Fruit fly (Drosophila melanogaster) whole organism, embryonic: Measurements from ENCODE around the gene Vps52.
A peak's percentile ranks its signal among the peaks of the same experiment; 100 is the strongest.

Source experiments
- Ada2b ChIP-seq: fragments of 200-800 bp; sonication (Bioruptor generic); IDR thresholded peaks from 2 replicates; pipeline ENCODE4 v1.3.6; 2022; ENCODE audit warnings: missing biosample characterization, missing genetic modification characterization
- CG10959 ChIP-seq: fragments of 200-800 bp; sonication (Bioruptor generic); IDR thresholded peaks from 2 replicates; pipeline ENCODE4 v1.3.6; 2022; ENCODE audit warnings: missing biosample characterization, missing genetic modification characterization
- CG11723 ChIP-seq: fragments of 200-800 bp; sonication (Bioruptor generic); optimal IDR thresholded peaks from 2 replicates; lab custom pipeline; 2017; ENCODE audit warnings: missing biosample characterization, mild to moderate bottlenecking, missing genetic modification characterization
- CG12071 ChIP-seq: fragments of 200-800 bp; sonication (Bioruptor generic); optimal IDR thresholded peaks from 3 replicates; lab custom pipeline; 2018; ENCODE audit warnings: missing biosample characterization, mild to moderate bottlenecking, missing genetic modification characterization
- CG12769 ChIP-seq: fragments of 200-800 bp; sonication (Bioruptor generic); optimal IDR thresholded peaks from 2 replicates; lab custom pipeline; 2019; ENCODE audit warnings: missing biosample characterization, mild to moderate bottlenecking, missing genetic modification characterization, moderate library complexity
- CG14710 ChIP-seq: fragments of 200-800 bp; sonication (Bioruptor generic); optimal IDR thresholded peaks from 3 replicates; lab custom pipeline; 2019; ENCODE audit warnings: missing biosample characterization, mild to moderate bottlenecking, missing genetic modification characterization, moderate library complexity
- CG16815 ChIP-seq: fragments of 200-800 bp; sonication (Bioruptor generic); optimal IDR thresholded peaks from 3 replicates; lab custom pipeline; 2017; ENCODE audit warnings: missing biosample characterization, mild to moderate bottlenecking, missing genetic modification characterization
- CG17186 ChIP-seq: fragments of 200-800 bp; sonication (Bioruptor generic); optimal IDR thresholded peaks from 3 replicates; lab custom pipeline; 2017; ENCODE audit warnings: missing biosample characterization, missing genetic modification reagents, missing genetic modification characterization
- CG18011 ChIP-seq: fragments of 200-800 bp; sonication (Bioruptor generic); optimal IDR thresholded peaks from 2 replicates; lab custom pipeline; 2017; ENCODE audit warnings: missing biosample characterization, missing genetic modification characterization, mild to moderate bottlenecking, moderate library complexity, missing genotype
- CG18262 ChIP-seq: fragments of 200-800 bp; optimal IDR thresholded peaks from 3 replicates; lab custom pipeline; 2019; ENCODE audit warnings: missing biosample characterization, mild to moderate bottlenecking, missing genetic modification characterization, moderate library complexity
- CG2129 ChIP-seq: fragments of 200-800 bp; sonication (Bioruptor generic); IDR thresholded peaks from 2 replicates; pipeline ENCODE4 v1.3.6; 2022; ENCODE audit warnings: missing biosample characterization, missing genetic modification characterization; ENCODE audit not compliant: partially characterized antibody
- CG3838 ChIP-seq: fragments of 200-800 bp; sonication (Bioruptor generic); optimal IDR thresholded peaks from 3 replicates; lab custom pipeline; 2016; ENCODE audit warnings: missing biosample characterization, missing genetic modification characterization
- CG4404 ChIP-seq: fragments of 200-800 bp; sonication (Bioruptor generic); IDR thresholded peaks from 2 replicates; pipeline ENCODE4 v1.3.6; 2022; ENCODE audit warnings: missing biosample characterization, missing genetic modification characterization
- CG6689 ChIP-seq: fragments of 200-800 bp; sonication (Bioruptor generic); IDR thresholded peaks from 2 replicates; pipeline ENCODE4 v1.3.6; 2022; ENCODE audit warnings: missing biosample characterization, missing genetic modification characterization
- CG6854 ChIP-seq: fragments of 200-800 bp; sonication (Bioruptor generic); optimal IDR thresholded peaks from 3 replicates; lab custom pipeline; 2017; ENCODE audit warnings: missing biosample characterization, mild to moderate bottlenecking, missing genetic modification characterization
- CG8388 ChIP-seq: fragments of 200-800 bp; sonication (Bioruptor generic); optimal IDR thresholded peaks from 2 replicates; lab custom pipeline; 2019; ENCODE audit warnings: missing biosample characterization, mild to moderate bottlenecking, missing genetic modification characterization, moderate library complexity
- CG8765 ChIP-seq: fragments of 200-800 bp; sonication (Bioruptor generic); IDR thresholded peaks from 2 replicates; pipeline ENCODE4 v1.3.6; 2022; ENCODE audit warnings: missing biosample characterization, missing genetic modification characterization
- Chrac-16 ChIP-seq: fragments of 200-800 bp; sonication (Bioruptor generic); optimal IDR thresholded peaks from 3 replicates; lab custom pipeline; 2016; ENCODE audit warnings: missing biosample characterization, missing genetic modification characterization
- CkIIα-i1 ChIP-seq: fragments of 200-800 bp; sonication (Bioruptor generic); IDR thresholded peaks from 2 replicates; pipeline ENCODE4 v1.3.6; 2022; ENCODE audit warnings: missing biosample characterization, missing genetic modification characterization
- D ChIP-seq, 2 experiments: fragments of 200-800 bp in 1 of 2; fragments of >200 bp in 1 of 2; sonication (Bioruptor generic) in 1 of 2; optimal IDR thresholded peaks; 2 replicates in 1 of 2; 3 replicates in 1 of 2; lab custom pipeline; 2017; ENCODE audit warnings: mild to moderate bottlenecking in 1 of 2, missing biosample characterization in 1 of 2, missing genetic modification characterization in 1 of 2, missing genetic modification reagents in 1 of 2
- Fer3 ChIP-seq: fragments of 200-800 bp; sonication (Bioruptor generic); optimal IDR thresholded peaks from 2 replicates; lab custom pipeline; 2018; ENCODE audit warnings: missing biosample characterization, mild to moderate bottlenecking, missing genetic modification characterization, moderate library complexity
- Hr51 ChIP-seq, 2 experiments: fragments of 200-800 bp; sonication (Bioruptor generic); optimal IDR thresholded peaks; 2 replicates in 1 of 2; 3 replicates in 1 of 2; lab custom pipeline; 2016 to 2018; ENCODE audit warnings: missing biosample characterization in 2 of 2, missing genetic modification characterization in 2 of 2, mild to moderate bottlenecking in 1 of 2, moderate library complexity in 1 of 2
- MBD-R2 ChIP-seq: fragments of 200-800 bp; sonication (Bioruptor generic); IDR thresholded peaks from 2 replicates; pipeline ENCODE4 v1.3.6; 2022; ENCODE audit warnings: missing biosample characterization, missing genetic modification characterization
- Med ChIP-seq: fragments of 200-800 bp; sonication (Bioruptor generic); peaks from one replicate; lab custom pipeline; 2016; ENCODE audit warnings: missing biosample characterization, missing genetic modification characterization, mild to moderate bottlenecking, inconsistent platforms, moderate library complexity
- NC2β ChIP-seq: fragments of 200-800 bp; sonication (Bioruptor generic); optimal IDR thresholded peaks from 2 replicates; lab custom pipeline; 2016; ENCODE audit warnings: missing biosample characterization, missing genetic modification characterization
- Oaz ChIP-seq: fragments of 200-800 bp; sonication (Bioruptor generic); IDR thresholded peaks from 2 replicates; pipeline ENCODE4 v1.3.6; 2022; ENCODE audit warnings: missing biosample characterization, missing genetic modification characterization
- Rx ChIP-seq: fragments of 200-800 bp; sonication (Bioruptor generic); IDR thresholded peaks from 2 replicates; pipeline ENCODE4 v1.3.6; 2022; ENCODE audit warnings: missing biosample characterization, missing genetic modification characterization
- Spps ChIP-seq: fragments of 200-800 bp; sonication (Bioruptor generic); optimal IDR thresholded peaks from 2 replicates; lab custom pipeline; 2018; ENCODE audit warnings: missing biosample characterization, mild to moderate bottlenecking, missing genetic modification characterization
- Xbp1 ChIP-seq: fragments of 200-800 bp; sonication (Bioruptor generic); optimal IDR thresholded peaks from 3 replicates; lab custom pipeline; 2016; ENCODE audit warnings: missing biosample characterization, mild to moderate bottlenecking, missing genetic modification characterization
- ara ChIP-seq: fragments of 200-800 bp; sonication (Bioruptor generic); IDR thresholded peaks from 2 replicates; pipeline ENCODE4 v1.3.6; 2022; ENCODE audit warnings: missing biosample characterization, missing genetic modification characterization
- crp ChIP-seq, 2 experiments: fragments of 200-800 bp; sonication (Bioruptor generic); optimal IDR thresholded peaks; 2 replicates in 1 of 2; 3 replicates in 1 of 2; lab custom pipeline; 2017; ENCODE audit warnings: missing biosample characterization in 2 of 2, missing genetic modification characterization in 2 of 2, mild to moderate bottlenecking in 1 of 2, moderate library complexity in 1 of 2
- eve ChIP-seq, 2 experiments: fragments of >200 bp; optimal IDR thresholded peaks; 2 replicates each; lab custom pipeline; 2017; ENCODE audit warnings: missing biosample characterization in 2 of 2, missing genetic modification characterization in 2 of 2
- gsb ChIP-seq: fragments of 200-800 bp; sonication (Bioruptor generic); IDR thresholded peaks from 2 replicates; pipeline ENCODE4 v1.3.6; 2022; ENCODE audit warnings: missing biosample characterization, missing genetic modification characterization
- hbn ChIP-seq: fragments of 200-800 bp; sonication (Bioruptor generic); IDR thresholded peaks from 2 replicates; pipeline ENCODE4 v1.3.6; 2022; ENCODE audit warnings: missing biosample characterization, missing genetic modification characterization; ENCODE audit not compliant: partially characterized antibody
- hkb ChIP-seq, 2 experiments: fragments of 200-800 bp in 1 of 2; fragments of >200 bp in 1 of 2; sonication (Bioruptor generic) in 1 of 2; IDR thresholded peaks in 1 of 2; optimal IDR thresholded peaks in 1 of 2; 2 replicates each; pipeline versions ENCODE4 v1.3.6 to Lab custom; 2017 to 2022; ENCODE audit warnings: missing biosample characterization in 1 of 2, missing genetic modification characterization in 1 of 2
- kah ChIP-seq: fragments of 200-800 bp; sonication (Bioruptor generic); optimal IDR thresholded peaks from 2 replicates; lab custom pipeline; 2018; ENCODE audit warnings: missing biosample characterization, mild to moderate bottlenecking, missing genetic modification characterization
- lov ChIP-seq, 2 experiments: fragments of 200-800 bp in 1 of 2; fragments of >200 bp in 1 of 2; sonication (Bioruptor generic) in 1 of 2; IDR thresholded peaks in 1 of 2; optimal IDR thresholded peaks in 1 of 2; 2 replicates in 1 of 2; 3 replicates in 1 of 2; pipeline versions ENCODE4 v1.3.6 to Lab custom; 2017 to 2022; ENCODE audit warnings: missing biosample characterization in 1 of 2, missing genetic modification characterization in 1 of 2
- nerfin-2 ChIP-seq: fragments of 200-800 bp; sonication (Bioruptor generic); IDR thresholded peaks from 2 replicates; pipeline ENCODE4 v1.3.6; 2022; ENCODE audit warnings: missing biosample characterization, missing genetic modification characterization; ENCODE audit not compliant: partially characterized antibody
- nom ChIP-seq: fragments of 200-800 bp; sonication (Bioruptor generic); optimal IDR thresholded peaks from 2 replicates; lab custom pipeline; 2017; ENCODE audit warnings: missing biosample characterization, missing genetic modification characterization, mild to moderate bottlenecking, moderate library complexity, missing genetic modification reagents
- phol ChIP-seq: fragments of 200-800 bp; sonication (Bioruptor generic); optimal IDR thresholded peaks from 3 replicates; lab custom pipeline; 2018; ENCODE audit warnings: missing biosample characterization, mild to moderate bottlenecking, missing genetic modification characterization, moderate library complexity
- pnt ChIP-seq: fragments of 200-800 bp; sonication (Bioruptor generic); optimal IDR thresholded peaks from 3 replicates; lab custom pipeline; 2016; ENCODE audit warnings: missing biosample characterization, missing genetic modification characterization
- psq ChIP-seq: fragments of 200-800 bp; sonication (Bioruptor generic); optimal IDR thresholded peaks from 2 replicates; lab custom pipeline; 2017; ENCODE audit warnings: missing biosample characterization, missing genetic modification characterization
- pum ChIP-seq: fragments of 200-800 bp; sonication (Bioruptor generic); optimal IDR thresholded peaks from 2 replicates; lab custom pipeline; 2016; ENCODE audit warnings: missing biosample characterization, missing genetic modification characterization
- sisA ChIP-seq: fragments of 200-800 bp; sonication (Bioruptor generic); IDR thresholded peaks from 2 replicates; pipeline ENCODE4 v1.3.6; 2022; ENCODE audit warnings: missing biosample characterization, missing genetic modification characterization
- tin ChIP-seq: fragments of 200-800 bp; sonication (Bioruptor generic); optimal IDR thresholded peaks from 3 replicates; lab custom pipeline; 2016; ENCODE audit warnings: missing biosample characterization, missing genetic modification characterization
- trem ChIP-seq: fragments of 200-800 bp; optimal IDR thresholded peaks from 3 replicates; lab custom pipeline; 2019; ENCODE audit warnings: missing biosample characterization, mild to moderate bottlenecking, missing genetic modification characterization, moderate library complexity
- unpg ChIP-seq: fragments of 200-800 bp; sonication (Bioruptor generic); optimal IDR thresholded peaks from 3 replicates; lab custom pipeline; 2018; ENCODE audit warnings: missing biosample characterization, mild to moderate bottlenecking, missing genetic modification characterization, moderate library complexity
- zen ChIP-seq: fragments of 200-800 bp; sonication (Bioruptor generic); optimal IDR thresholded peaks from 3 replicates; lab custom pipeline; 2018; ENCODE audit warnings: missing biosample characterization, mild to moderate bottlenecking, missing genetic modification characterization, moderate library complexity

Gene Vps52

DNA sequence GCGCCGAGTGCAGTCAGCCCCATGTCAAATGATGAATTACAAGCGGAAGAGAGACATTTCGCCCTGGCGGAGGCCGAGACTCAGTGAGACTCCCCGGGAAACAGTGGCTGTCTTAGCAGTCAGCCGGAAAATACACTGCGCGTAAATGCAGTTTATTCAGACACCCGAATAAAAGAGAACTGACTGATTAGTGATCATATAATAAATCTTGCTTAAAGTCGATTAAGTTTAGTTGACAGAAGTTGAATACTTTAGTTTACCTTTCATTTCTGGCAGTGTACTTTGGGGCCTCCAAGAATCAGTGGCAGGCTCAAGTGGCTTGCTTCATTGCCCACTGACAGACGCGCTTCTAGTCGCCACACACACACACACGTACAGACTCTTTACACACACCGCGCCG is 32.5 kb downstream of the Vps52 start:
- peak; percentile 31 for TF ChIP-seq Chrac-16
- no peak for TF ChIP-seq gsb
- TF ChIP-seq pum (GFP tag; lab: Kevin White, UChicago) = peak; percentile 34
- TF ChIP-seq CG12071 (GFP tag; lab: Kevin White, UChicago) = no peak
- no peak for TF ChIP-seq CkIIα-i1 (GFP tag; lab: Robert Waterston, UW)
- no peak for TF ChIP-seq Ada2b
- TF ChIP-seq CG6854 (GFP tag; lab: Kevin White, UChicago) = no peak
- TF ChIP-seq hbn = no peak
- TF ChIP-seq D (optimal IDR thresholded peaks at IDR 0.05; lab: Kevin White, UChicago) = no peak
- TF ChIP-seq D (GFP tag; optimal IDR thresholded peaks at IDR 0.05; lab: Kevin White, UChicago) = peak; percentile 9
- TF ChIP-seq phol (tag; lab: Kevin White, UChicago) = peak; percentile 35
- TF ChIP-seq CG18262 (tag; lab: Kevin White, UChicago) = peak; percentile 30
- TF ChIP-seq CG4404 (GFP tag; lab: Robert Waterston, UW) = peak; percentile 35; the same call in 1 of the 2 replicates
- no peak for TF ChIP-seq eve (GFP tag; optimal IDR thresholded peaks at IDR 0.05; lab: Kevin White, UChicago)
- TF ChIP-seq tin (GFP tag; lab: Kevin White, UChicago) = peak; percentile 45
- TF ChIP-seq MBD-R2 (GFP tag; lab: Robert Waterston, UW) = no peak
- no peak for TF ChIP-seq CG3838 (GFP tag; lab: Kevin White, UChicago)
- TF ChIP-seq Med (GFP tag; lab: Kevin White, UChicago) = peak; percentile 66
- TF ChIP-seq CG8388 (GFP tag; lab: Kevin White, UChicago) = peak; percentile 4
- peak; percentile 18 for TF ChIP-seq unpg (GFP tag; lab: Kevin White, UChicago)
- peak; percentile 41; the same call in 1 of the 2 replicates for TF ChIP-seq ara (GFP tag; lab: Robert Waterston, UW)
- TF ChIP-seq Fer3 (tag; lab: Kevin White, UChicago) = no peak
- no peak for TF ChIP-seq hkb (optimal IDR thresholded peaks at IDR 0.05; lab: Kevin White, UChicago)
- TF ChIP-seq hkb (GFP tag; IDR thresholded peaks at IDR 0.05; lab: Robert Waterston, UW) = no peak
- no peak for TF ChIP-seq Oaz (GFP tag; lab: Robert Waterston, UW)
- TF ChIP-seq sisA (GFP tag; lab: Robert Waterston, UW) = 0 out of 2 replicates have a peak, but pooled peaks have one; percentile 20
- TF ChIP-seq CG6689 (GFP tag; lab: Robert Waterston, UW) = peak; percentile 36; the same call in 1 of the 2 replicates
- no peak for TF ChIP-seq CG12769 (tag; lab: Kevin White, UChicago)
- peak; percentile 24 for TF ChIP-seq CG14710 (tag; lab: Kevin White, UChicago)
- TF ChIP-seq psq (GFP tag; lab: Kevin White, UChicago) = no peak
- peak; percentile 12; the same call in 1 of the 2 replicates for TF ChIP-seq CG8765
- no peak for TF ChIP-seq zen (tag; lab: Kevin White, UChicago)
- no peak for TF ChIP-seq kah (GFP tag; lab: Kevin White, UChicago)
- no peak for TF ChIP-seq Rx (GFP tag; lab: Robert Waterston, UW)
- no peak for TF ChIP-seq CG17186 (GFP tag; lab: Kevin White, UChicago)
- TF ChIP-seq lov (optimal IDR thresholded peaks at IDR 0.05; lab: Kevin White, UChicago) = no peak
- no peak for TF ChIP-seq lov (GFP tag; IDR thresholded peaks at IDR 0.05; lab: Robert Waterston, UW)
- 0 out of 2 replicates have a peak, but pooled peaks have one; percentile 27 for TF ChIP-seq CG10959
- no peak for TF ChIP-seq crp (GFP tag; optimal IDR thresholded peaks at IDR 0.05; lab: Kevin White, UChicago)
- peak; percentile 9 for TF ChIP-seq Spps (tag; lab: Kevin White, UChicago)
- TF ChIP-seq pnt = no peak
- peak; percentile 10 for TF ChIP-seq trem (tag; lab: Kevin White, UChicago)
- TF ChIP-seq CG2129 = no peak
- TF ChIP-seq Xbp1 (GFP tag; lab: Kevin White, UChicago) = peak; percentile 13
- peak; percentile 5 for TF ChIP-seq NC2β (GFP tag; lab: Kevin White, UChicago)
- peak; percentile 23 for TF ChIP-seq nom
- TF ChIP-seq CG11723 (GFP tag; lab: Kevin White, UChicago) = no peak
- TF ChIP-seq Hr51 (GFP tag; optimal IDR thresholded peaks at IDR 0.05; lab: Kevin White, UChicago) = peak in 1 of 2 experiments; percentile 2
- peak; percentile 3 for TF ChIP-seq CG16815 (GFP tag; lab: Kevin White, UChicago)
- TF ChIP-seq CG18011 = no peak
- no peak for TF ChIP-seq nerfin-2 (GFP tag; lab: Robert Waterston, UW)
